Comparison of ENCODE assay signal across 3 worm cellular contexts in genomic region chrX:16634708-16635107, ce11.
A peak's percentile ranks its signal among the peaks of the same experiment; 100 is the strongest.
TF ChIP-seq lines count a peak whose summit lies in the region.

No protein-coding gene starts in this region.

TF ChIP-seq in whole organism, L1 larva, 84 proteins besides CTCF, POLR2A, EP300 and RAD21 (continued from another document and continues in another):
- no peak for TF ChIP-seq pag-3 (tag; optimal IDR thresholded peaks at IDR 0.05; lab: Kevin White, UChicago; ENCODE audit: borderline replicate concordance, insufficient read depth)
- TF ChIP-seq mab-9 (GFP tag; IDR thresholded peaks at IDR 0.05; lab: Robert Waterston, UW), result no peak
- peak; percentile 90 for TF ChIP-seq mep-1 (tag; optimal IDR thresholded peaks at IDR 0.05; lab: Kevin White, UChicago)
- TF ChIP-seq nhr-28 (tag; optimal IDR thresholded peaks at IDR 0.05; lab: Kevin White, UChicago), result no peak
- TF ChIP-seq nhr-12 (tag; optimal IDR thresholded peaks at IDR 0.05; lab: Kevin White, UChicago), result no peak
- peak; percentile 68 for TF ChIP-seq ceh-88 (GFP tag; IDR thresholded peaks at IDR 0.05; lab: Robert Waterston, UW)
- peak; percentile 71 for TF ChIP-seq C16A3.4 (tag; optimal IDR thresholded peaks at IDR 0.05; lab: Kevin White, UChicago)
- TF ChIP-seq irx-1 (tag; optimal IDR thresholded peaks at IDR 0.05; lab: Kevin White, UChicago), result peak; percentile 62
- peak; percentile 53 for TF ChIP-seq mef-2 (tag; optimal IDR thresholded peaks at IDR 0.05; lab: Kevin White, UChicago)
- peak; percentile 42 for TF ChIP-seq snpc-4 (tag; optimal IDR thresholded peaks at IDR 0.05; lab: Kevin White, UChicago)
- no peak for TF ChIP-seq F16B12.6 (tag; optimal IDR thresholded peaks at IDR 0.05; lab: Kevin White, UChicago)
- no peak for TF ChIP-seq fkh-4 (tag; optimal IDR thresholded peaks at IDR 0.05; lab: Kevin White, UChicago; ENCODE audit: borderline replicate concordance)
- TF ChIP-seq xbp-1 (tag; optimal IDR thresholded peaks at IDR 0.05; lab: Kevin White, UChicago), result peak; percentile 76
- no peak for TF ChIP-seq nhr-76 (tag; optimal IDR thresholded peaks at IDR 0.05; lab: Kevin White, UChicago)
- TF ChIP-seq lin-13 (GFP tag; optimal IDR thresholded peaks at IDR 0.05; lab: Kevin White, UChicago), result peak; percentile 64
- no peak for TF ChIP-seq C34B4.2 (tag; optimal IDR thresholded peaks at IDR 0.05; lab: Kevin White, UChicago)
- TF ChIP-seq egl-13 (tag; optimal IDR thresholded peaks at IDR 0.05; lab: Kevin White, UChicago), result peak; percentile 75
- no peak for TF ChIP-seq sup-37 (GFP tag; optimal IDR thresholded peaks at IDR 0.05; lab: Kevin White, UChicago)
- no peak for TF ChIP-seq ama-1 (optimal IDR thresholded peaks at IDR 0.05; lab: Kevin White, UChicago)
- peak; percentile 85 for TF ChIP-seq fkh-8 (tag; optimal IDR thresholded peaks at IDR 0.05; lab: Kevin White, UChicago)
- TF ChIP-seq grh-1 (GFP tag; IDR thresholded peaks at IDR 0.05; lab: Robert Waterston, UW), result peak; percentile 50; the same call in 1 of the 2 replicates
- no peak for TF ChIP-seq nhr-84 (tag; optimal IDR thresholded peaks at IDR 0.05; lab: Kevin White, UChicago)
- TF ChIP-seq tlp-1 (tag; optimal IDR thresholded peaks at IDR 0.05; lab: Kevin White, UChicago), result no peak
- peak; percentile 84 for TF ChIP-seq nhr-77 (tag; optimal IDR thresholded peaks at IDR 0.05; lab: Kevin White, UChicago)
- peak; percentile 89 for TF ChIP-seq nhr-47 (tag; optimal IDR thresholded peaks at IDR 0.05; lab: Kevin White, UChicago)
- TF ChIP-seq lin-14 (GFP tag; optimal IDR thresholded peaks at IDR 0.05; lab: Kevin White, UChicago), result peak; percentile 83
- TF ChIP-seq unc-98 (GFP tag; IDR thresholded peaks at IDR 0.05; lab: Robert Waterston, UW), result no peak
- no peak for TF ChIP-seq hlh-4 (tag; optimal IDR thresholded peaks at IDR 0.05; lab: Kevin White, UChicago)
- TF ChIP-seq nhr-71 (tag; optimal IDR thresholded peaks at IDR 0.05; lab: Kevin White, UChicago), result peak; percentile 85
- no peak for TF ChIP-seq lin-15B (tag; optimal IDR thresholded peaks at IDR 0.05; lab: Kevin White, UChicago)
- peak in 1 of 2 experiments; percentile 75 for TF ChIP-seq mdl-1 (tag; optimal IDR thresholded peaks at IDR 0.05; lab: Kevin White, UChicago)
- no peak for TF ChIP-seq C04F5.9 (tag; optimal IDR thresholded peaks at IDR 0.05; lab: Kevin White, UChicago)
- TF ChIP-seq nhr-11 (tag; optimal IDR thresholded peaks at IDR 0.05; lab: Kevin White, UChicago), result no peak
- no peak for TF ChIP-seq sptf-1 (tag; optimal IDR thresholded peaks at IDR 0.05; lab: Kevin White, UChicago)
- TF ChIP-seq elt-2 (tag; optimal IDR thresholded peaks at IDR 0.05; lab: Kevin White, UChicago), result peak; percentile 61
- peak; percentile 79 for TF ChIP-seq tbx-2 (tag; optimal IDR thresholded peaks at IDR 0.05; lab: Kevin White, UChicago)
- peak; percentile 81 to 91 (median 90) for TF ChIP-seq ceh-82 (tag; optimal IDR thresholded peaks at IDR 0.05; lab: Kevin White, UChicago)
- TF ChIP-seq efl-3 (GFP tag; optimal IDR thresholded peaks at IDR 0.05; lab: Kevin White, UChicago), result no peak
- TF ChIP-seq pax-3 (tag; optimal IDR thresholded peaks at IDR 0.05; lab: Kevin White, UChicago), result peak; percentile 50
- peak; percentile 53 for TF ChIP-seq hpl-2 (GFP tag; optimal IDR thresholded peaks at IDR 0.05; lab: Kevin White, UChicago)
- TF ChIP-seq fos-1 (tag; optimal IDR thresholded peaks at IDR 0.05; lab: Kevin White, UChicago), result peak; percentile 82
- TF ChIP-seq zag-1 (tag; optimal IDR thresholded peaks at IDR 0.05; lab: Kevin White, UChicago), result no peak
- TF ChIP-seq jun-1 (tag; optimal IDR thresholded peaks at IDR 0.05; lab: Kevin White, UChicago), result peak; percentile 87
- TF ChIP-seq nhr-85 (tag; lab: Kevin White, UChicago), result peak; percentile 80
- TF ChIP-seq ceh-63 (GFP tag; optimal IDR thresholded peaks at IDR 0.05; lab: Kevin White, UChicago), result no peak

TF ChIP-seq in whole organism, L3 larva, 47 proteins besides CTCF, POLR2A, EP300 and RAD21 (continued from another document):
- TF ChIP-seq nfya-1 (tag; optimal IDR thresholded peaks at IDR 0.05; lab: Kevin White, UChicago; ENCODE audit: insufficient read depth) (peak; percentile 66), lin-39 (tag; optimal IDR thresholded peaks at IDR 0.05; lab: Kevin White, UChicago) (peak; percentile 70), lin-15B (tag; optimal IDR thresholded peaks at IDR 0.05; lab: Kevin White, UChicago) (peak; percentile 12), unc-62 (GFP tag; optimal IDR thresholded peaks at IDR 0.05; lab: Kevin White, UChicago) (no peak), R02D3.7 (tag; optimal IDR thresholded peaks at IDR 0.05; lab: Kevin White, UChicago) (peak; percentile 8), ZK546.5 (tag; optimal IDR thresholded peaks at IDR 0.05; lab: Kevin White, UChicago) (no peak), zag-1 (tag; optimal IDR thresholded peaks at IDR 0.05; lab: Kevin White, UChicago) (no peak), ztf-4 (tag; optimal IDR thresholded peaks at IDR 0.05; lab: Kevin White, UChicago) (no peak), pqm-1 (tag; optimal IDR thresholded peaks at IDR 0.05; lab: Kevin White, UChicago) (peak; percentile 61), nhr-25 (tag; optimal IDR thresholded peaks at IDR 0.05; lab: Kevin White, UChicago) (peak; percentile 78), lsy-12 (tag; optimal IDR thresholded peaks at IDR 0.05; lab: Kevin White, UChicago) (peak; percentile 78), nhr-43 (tag; optimal IDR thresholded peaks at IDR 0.05; lab: Kevin White, UChicago; ENCODE audit: poor library complexity, severe bottlenecking) (peak; percentile 52), jun-1 (tag; optimal IDR thresholded peaks at IDR 0.05; lab: Kevin White, UChicago) (peak; percentile 87), pha-4 (tag; optimal IDR thresholded peaks at IDR 0.05; lab: Kevin White, UChicago) (peak; percentile 84), nhr-76 (tag; optimal IDR thresholded peaks at IDR 0.05; lab: Kevin White, UChicago) (no peak), egl-5 (tag; optimal IDR thresholded peaks at IDR 0.05; lab: Kevin White, UChicago) (peak; percentile 72)

TF ChIP-seq in whole organism, young adult, 124 proteins besides CTCF, POLR2A, EP300 and RAD21 (continued from another document and continues in another):
- peak; percentile 55 for TF ChIP-seq snpc-4 (GFP tag; optimal IDR thresholded peaks at IDR 0.05; lab: Kevin White, UChicago)
- TF ChIP-seq snpc-4 (tag; optimal IDR thresholded peaks at IDR 0.05; lab: Kevin White, UChicago), result peak; percentile 43 to 86 (median 65)
- peak; percentile 49 for TF ChIP-seq ztf-22 (GFP tag; optimal IDR thresholded peaks at IDR 0.05; lab: Kevin White, UChicago)
- 0 out of 2 replicates have a peak, but pooled peaks have one; percentile 29 for TF ChIP-seq ceh-40 (GFP tag; IDR thresholded peaks at IDR 0.05; lab: Robert Waterston, UW)
- peak; percentile 58; the same call in 1 of the 2 replicates for TF ChIP-seq C17E4.6 (GFP tag; IDR thresholded peaks at IDR 0.05; lab: Robert Waterston, UW)
- TF ChIP-seq F33H1.4 (GFP tag; IDR thresholded peaks at IDR 0.05; lab: Robert Waterston, UW), result no peak
- peak; percentile 81 for TF ChIP-seq ekl-4 (GFP tag; IDR thresholded peaks at IDR 0.05; lab: Robert Waterston, UW)
- peak; percentile 86 for TF ChIP-seq hmg-1.2 (GFP tag; IDR thresholded peaks at IDR 0.05; lab: Robert Waterston, UW)
- no peak for TF ChIP-seq mel-28 (tag; optimal IDR thresholded peaks at IDR 0.05; lab: Kevin White, UChicago; ENCODE audit: borderline replicate concordance)
- TF ChIP-seq fkh-3 (tag; optimal IDR thresholded peaks at IDR 0.05; lab: Kevin White, UChicago), result peak; percentile 42
- TF ChIP-seq unc-130 (GFP tag; optimal IDR thresholded peaks at IDR 0.05; lab: Kevin White, UChicago), result peak; percentile 30
- peak; percentile 38 for TF ChIP-seq lin-54 (GFP tag; optimal IDR thresholded peaks at IDR 0.05; lab: Kevin White, UChicago)
- TF ChIP-seq lir-1 (GFP tag; conservative IDR thresholded peaks at IDR 0.05; lab: Robert Waterston, UW), result peak; percentile 60
- TF ChIP-seq efl-1 (GFP tag; optimal IDR thresholded peaks at IDR 0.05; lab: Kevin White, UChicago), result no peak
- peak; percentile 43 for TF ChIP-seq F22D6.2 (tag; optimal IDR thresholded peaks at IDR 0.05; lab: Kevin White, UChicago)
- peak; percentile 62 for TF ChIP-seq C06A6.2 (GFP tag; conservative IDR thresholded peaks at IDR 0.05; lab: Robert Waterston, UW)
- peak; percentile 21 for TF ChIP-seq akir-1 (GFP tag; optimal IDR thresholded peaks at IDR 0.05; lab: Kevin White, UChicago)
- peak; percentile 37; the same call in 1 of the 2 replicates for TF ChIP-seq K11D2.4 (GFP tag; IDR thresholded peaks at IDR 0.05; lab: Robert Waterston, UW)
- peak; percentile 82 for TF ChIP-seq madf-10 (tag; optimal IDR thresholded peaks at IDR 0.05; lab: Kevin White, UChicago)
- peak; percentile 85 for TF ChIP-seq die-1 (tag; optimal IDR thresholded peaks at IDR 0.05; lab: Kevin White, UChicago)
- TF ChIP-seq nhr-80 (tag; optimal IDR thresholded peaks at IDR 0.05; lab: Kevin White, UChicago), result peak; percentile 36
- TF ChIP-seq B0035.1 (tag; optimal IDR thresholded peaks at IDR 0.05; lab: Kevin White, UChicago), result peak; percentile 75
- peak; percentile 8 for TF ChIP-seq ccch-3 (GFP tag; optimal IDR thresholded peaks at IDR 0.05; lab: Kevin White, UChicago)
- TF ChIP-seq F57A8.1 (GFP tag; optimal IDR thresholded peaks at IDR 0.05; lab: Kevin White, UChicago), result peak; percentile 38
- TF ChIP-seq K12H6.12 (tag; optimal IDR thresholded peaks at IDR 0.05; lab: Kevin White, UChicago), result peak; percentile 61
- peak; percentile 97 for TF ChIP-seq tbp1 (GFP tag; optimal IDR thresholded peaks at IDR 0.05; lab: Kevin White, UChicago)
- no peak for TF ChIP-seq dpl-1 (GFP tag; optimal IDR thresholded peaks at IDR 0.05; lab: Kevin White, UChicago)
- TF ChIP-seq D2030.7 (GFP tag; IDR thresholded peaks at IDR 0.05; lab: Robert Waterston, UW), result peak; percentile 88
- TF ChIP-seq him-1 (tag; optimal IDR thresholded peaks at IDR 0.05; lab: Kevin White, UChicago), result peak; percentile 81
- no peak for TF ChIP-seq madf-3 (GFP tag; IDR thresholded peaks at IDR 0.05; lab: Robert Waterston, UW)
- TF ChIP-seq egl-44 (GFP tag; IDR thresholded peaks at IDR 0.05; lab: Robert Waterston, UW), result 0 out of 2 replicates have a peak, but pooled peaks have one; percentile 41
- peak; percentile 74 for TF ChIP-seq zfh-2 (GFP tag; conservative IDR thresholded peaks at IDR 0.05; lab: Robert Waterston, UW)
- no peak for TF ChIP-seq Y53G8AR.9 (GFP tag; conservative IDR thresholded peaks at IDR 0.05; lab: Robert Waterston, UW)
- peak; percentile 46 for TF ChIP-seq somi-1 (GFP tag; optimal IDR thresholded peaks at IDR 0.05; lab: Kevin White, UChicago)
- no peak for TF ChIP-seq xnd-1 (tag; optimal IDR thresholded peaks at IDR 0.05; lab: Kevin White, UChicago)
- peak; percentile 77 for TF ChIP-seq chd-7 (tag; optimal IDR thresholded peaks at IDR 0.05; lab: Kevin White, UChicago)
- no peak; the same call in 1 of the 2 replicates for TF ChIP-seq madf-6 (GFP tag; IDR thresholded peaks at IDR 0.05; lab: Robert Waterston, UW)
- TF ChIP-seq lin-35 (GFP tag; optimal IDR thresholded peaks at IDR 0.05; lab: Kevin White, UChicago), result no peak
- peak; percentile 74 for TF ChIP-seq gei-17 (GFP tag; optimal IDR thresholded peaks at IDR 0.05; lab: Kevin White, UChicago)
- TF ChIP-seq F39B2.1 (GFP tag; IDR thresholded peaks at IDR 0.05; lab: Robert Waterston, UW), result no peak
- TF ChIP-seq ceh-58 (GFP tag; IDR thresholded peaks at IDR 0.05; lab: Robert Waterston, UW), result no peak
- TF ChIP-seq T26A5.8 (tag; optimal IDR thresholded peaks at IDR 0.05; lab: Kevin White, UChicago), result peak; percentile 52
- TF ChIP-seq lin-26 (GFP tag; IDR thresholded peaks at IDR 0.05; lab: Robert Waterston, UW), result peak; percentile 90
- TF ChIP-seq F52B5.7 (tag; optimal IDR thresholded peaks at IDR 0.05; lab: Kevin White, UChicago), result peak; percentile 60
- peak; percentile 22 for TF ChIP-seq ceh-79 (tag; optimal IDR thresholded peaks at IDR 0.05; lab: Kevin White, UChicago)
- 0 out of 2 replicates have a peak, but pooled peaks have one; percentile 20 for TF ChIP-seq attf-3 (GFP tag; conservative IDR thresholded peaks at IDR 0.05; lab: Robert Waterston, UW)
- peak; percentile 86 for TF ChIP-seq lin-40 (tag; optimal IDR thresholded peaks at IDR 0.05; lab: Kevin White, UChicago)
- no peak for TF ChIP-seq nfya-1 (tag; optimal IDR thresholded peaks at IDR 0.05; lab: Kevin White, UChicago; ENCODE audit: borderline replicate concordance, insufficient read depth)
- TF ChIP-seq nhr-120 (GFP tag; IDR thresholded peaks at IDR 0.05; lab: Robert Waterston, UW), result no peak
- peak; percentile 82 for TF ChIP-seq nfyb-1 (GFP tag; IDR thresholded peaks at IDR 0.05; lab: Robert Waterston, UW)
- no peak for TF ChIP-seq hlh-12 (tag; optimal IDR thresholded peaks at IDR 0.05; lab: Kevin White, UChicago)
- no peak for TF ChIP-seq F49E8.2 (tag; optimal IDR thresholded peaks at IDR 0.05; lab: Kevin White, UChicago; ENCODE audit: insufficient read depth)
- peak; percentile 36; the same call in 1 of the 2 replicates for TF ChIP-seq B0019.2 (GFP tag; conservative IDR thresholded peaks at IDR 0.05; lab: Robert Waterston, UW)
- 0 out of 2 replicates have a peak, but pooled peaks have one; percentile 9 for TF ChIP-seq madf-8 (GFP tag; conservative IDR thresholded peaks at IDR 0.05; lab: Robert Waterston, UW)
- TF ChIP-seq ztf-18 (tag; optimal IDR thresholded peaks at IDR 0.05; lab: Kevin White, UChicago), result peak; percentile 47
- peak; percentile 81 for TF ChIP-seq ztf-25 (GFP tag; IDR thresholded peaks at IDR 0.05; lab: Robert Waterston, UW)
- peak; percentile 69; the same call in 1 of the 2 replicates for TF ChIP-seq egl-18 (GFP tag; IDR thresholded peaks at IDR 0.05; lab: Robert Waterston, UW)
- peak; percentile 71 for TF ChIP-seq attf-5 (GFP tag; optimal IDR thresholded peaks at IDR 0.05; lab: Kevin White, UChicago)
- peak; percentile 30 for TF ChIP-seq hrde-1 (tag; optimal IDR thresholded peaks at IDR 0.05; lab: Kevin White, UChicago; ENCODE audit: borderline replicate concordance)
- TF ChIP-seq dpff-1 (tag; optimal IDR thresholded peaks at IDR 0.05; lab: Kevin White, UChicago), result no peak
- TF ChIP-seq ZK185.1 (tag; optimal IDR thresholded peaks at IDR 0.05; lab: Kevin White, UChicago; ENCODE audit: poor library complexity, severe bottlenecking), result peak; percentile 87
- TF ChIP-seq rpc-1 (optimal IDR thresholded peaks at IDR 0.05; lab: Kevin White, UChicago), result peak; percentile 84
- TF ChIP-seq rpc-1 (tag; optimal IDR thresholded peaks at IDR 0.05; lab: Kevin White, UChicago), result peak; percentile 88
- TF ChIP-seq egrh-3 (GFP tag; IDR thresholded peaks at IDR 0.05; lab: Robert Waterston, UW), result peak; percentile 54
- TF ChIP-seq lsl-1 (GFP tag; optimal IDR thresholded peaks at IDR 0.05; lab: Kevin White, UChicago), result no peak
- peak; percentile 55 to 65 for TF ChIP-seq let-607 (tag; optimal IDR thresholded peaks at IDR 0.05; lab: Kevin White, UChicago)
- peak; percentile 71 for TF ChIP-seq F23B12.7 (tag; optimal IDR thresholded peaks at IDR 0.05; lab: Kevin White, UChicago; ENCODE audit: insufficient read depth)
- TF ChIP-seq tbx-9 (tag; optimal IDR thresholded peaks at IDR 0.05; lab: Kevin White, UChicago; ENCODE audit: borderline replicate concordance), result no peak
- TF ChIP-seq mes-4 (tag; optimal IDR thresholded peaks at IDR 0.05; lab: Kevin White, UChicago), result no peak
- TF ChIP-seq ama-1 (optimal IDR thresholded peaks at IDR 0.05; lab: Kevin White, UChicago), result no peak
- TF ChIP-seq ama-1 (GFP tag; optimal IDR thresholded peaks at IDR 0.05; lab: Kevin White, UChicago), result peak; percentile 34 to 42
- peak; percentile 91 for TF ChIP-seq pbrm-1 (GFP tag; IDR thresholded peaks at IDR 0.05; lab: Robert Waterston, UW)
- TF ChIP-seq F37B4.10 (GFP tag; IDR thresholded peaks at IDR 0.05; lab: Robert Waterston, UW), result peak; percentile 19; the same call in 1 of the 2 replicates
- TF ChIP-seq cebp-1 (GFP tag; IDR thresholded peaks at IDR 0.05; lab: Robert Waterston, UW), result peak; percentile 73
- peak; percentile 88 for TF ChIP-seq cebp-1 (tag; optimal IDR thresholded peaks at IDR 0.05; lab: Kevin White, UChicago)
- no peak for TF ChIP-seq bed-2 (GFP tag; IDR thresholded peaks at IDR 0.05; lab: Robert Waterston, UW)
